Fruit fly (Drosophila melanogaster) Kc167 (cell line): Measurements from ENCODE around the gene Poxm.

Experiments
- Myc ChIP-seq: fragments of >200 bp; optimal IDR thresholded peaks from 2 replicates; lab custom pipeline; 2017; ENCODE audit warnings: missing external identifiers
- Sin3A ChIP-seq: fragments of >200 bp; optimal IDR thresholded peaks from 2 replicates; lab custom pipeline; 2018; ENCODE audit warnings: missing external identifiers
- h ChIP-seq: fragments of >200 bp; optimal IDR thresholded peaks from 3 replicates; lab custom pipeline; 2018; ENCODE audit warnings: missing external identifiers
- insv ChIP-seq: fragments of >200 bp; optimal IDR thresholded peaks from 3 replicates; lab custom pipeline; 2018; ENCODE audit warnings: missing external identifiers
- psq ChIP-seq: fragments of >200 bp; optimal IDR thresholded peaks from 2 replicates; lab custom pipeline; 2017; ENCODE audit warnings: missing external identifiers
- ttk ChIP-seq: sonication (Bioruptor generic); optimal IDR thresholded peaks from 2 replicates; lab custom pipeline; 2017; ENCODE audit warnings: missing external identifiers

Gene Poxm

dm6 chr3R:8349449-8350115 is 16.0 kb upstream of the Poxm start, which contains the start of gene Atg13:
TSS of gene Atg13 (plus strand) at chr3R:8349815.
- TF ChIP-seq h (no peak), psq (lab: Kevin White, UChicago) (no peak), insv (lab: Kevin White, UChicago) (no peak), Sin3A (lab: Kevin White, UChicago) (no peak), ttk (lab: Kevin White, UChicago) (no peak), Myc (lab: Kevin White, UChicago) (no peak)

- TF ChIP-seq psq (lab: Kevin White, UChicago) (no peak), insv (lab: Kevin White, UChicago) (no peak), ttk (lab: Kevin White, UChicago) (no peak), Myc (lab: Kevin White, UChicago) (no peak), Sin3A (lab: Kevin White, UChicago) (no peak), h (no peak)
Measured at dm6 chr3R:8349106-8349448, 15.5 kb upstream of the Poxm start.

dm6 chr3R:8347835-8348234 is 14.2 kb upstream of the Poxm start:
- no peak for TF ChIP-seq insv (lab: Kevin White, UChicago)
- no peak for TF ChIP-seq Myc (lab: Kevin White, UChicago)
- no peak for TF ChIP-seq h
- no peak for TF ChIP-seq Sin3A (lab: Kevin White, UChicago)
- TF ChIP-seq ttk (lab: Kevin White, UChicago), result no peak

dm6 chr3R:8347279-8347678 is 13.7 kb upstream of the Poxm start, which contains the start of gene CG7352:
TSS of gene CG7352 (plus strand) at chr3R:8347579.
- no peak for TF ChIP-seq Myc (lab: Kevin White, UChicago)

- TF ChIP-seq ttk (lab: Kevin White, UChicago) (no peak), h (no peak), psq (lab: Kevin White, UChicago) (no peak), Myc (lab: Kevin White, UChicago) (no peak), Sin3A (lab: Kevin White, UChicago) (no peak), insv (lab: Kevin White, UChicago) (no peak)
Measured at dm6 chr3R:8344174-8344573, 10.6 kb upstream of the Poxm start, which contains the start of gene DppIII. TSS of gene DppIII (plus strand) at chr3R:8344400.

dm6 chr3R:8343251-8343744 is 9.7 kb upstream of the Poxm start, which contains the start of the genes PNKP and COX7AL:
TSS of gene PNKP (minus strand) at chr3R:8343516.
TSS of gene COX7AL (plus strand) at chr3R:8343669.
- no peak for TF ChIP-seq Myc (lab: Kevin White, UChicago)
- TF ChIP-seq psq (lab: Kevin White, UChicago), result no peak
- no peak for TF ChIP-seq h
- no peak for TF ChIP-seq insv (lab: Kevin White, UChicago)
- TF ChIP-seq ttk (lab: Kevin White, UChicago), result no peak
- TF ChIP-seq Sin3A (lab: Kevin White, UChicago), result no peak

dm6 chr3R:8340675-8341275 is 7.2 kb upstream of the Poxm start, which contains the start of the genes COX7A and Arl2:
TSS of gene COX7A (minus strand) at chr3R:8341043.
TSS of gene Arl2 (plus strand) at chr3R:8341100.
- TF ChIP-seq psq (lab: Kevin White, UChicago) (no peak), ttk (lab: Kevin White, UChicago) (no peak), h (no peak), insv (lab: Kevin White, UChicago) (no peak), Myc (lab: Kevin White, UChicago) (no peak), Sin3A (lab: Kevin White, UChicago) (no peak)

- TF ChIP-seq psq (lab: Kevin White, UChicago) (no peak), h (no peak), Sin3A (lab: Kevin White, UChicago) (no peak), insv (lab: Kevin White, UChicago) (no peak), Myc (lab: Kevin White, UChicago) (no peak), ttk (lab: Kevin White, UChicago) (no peak)
Measured at dm6 chr3R:8336012-8336567, 2.5 kb upstream of the Poxm start.

- TF ChIP-seq h (no peak), Myc (lab: Kevin White, UChicago) (no peak), insv (lab: Kevin White, UChicago) (no peak), ttk (lab: Kevin White, UChicago) (no peak), Sin3A (lab: Kevin White, UChicago) (no peak), psq (lab: Kevin White, UChicago) (no peak)
Measured at dm6 chr3R:8334982-8335381, 1.4 kb upstream of the Poxm start.

dm6 chr3R:8334471-8334783 is 835 bp upstream of the Poxm start:
- TF ChIP-seq ttk (lab: Kevin White, UChicago) (no peak), Sin3A (lab: Kevin White, UChicago) (no peak), insv (lab: Kevin White, UChicago) (no peak), Myc (lab: Kevin White, UChicago) (no peak), psq (lab: Kevin White, UChicago) (no peak), h (no peak)

dm6 chr3R:8329628-8330027 is 4.0 kb downstream of the Poxm start:
- no peak for TF ChIP-seq h
- TF ChIP-seq Sin3A (lab: Kevin White, UChicago), result no peak
- TF ChIP-seq ttk (lab: Kevin White, UChicago), result no peak
- TF ChIP-seq insv (lab: Kevin White, UChicago), result no peak
- TF ChIP-seq psq (lab: Kevin White, UChicago), result no peak
- no peak for TF ChIP-seq Myc (lab: Kevin White, UChicago)
